Worm (Caenorhabditis elegans): ENCODE measurements around the gene flp-17.

DNA sequence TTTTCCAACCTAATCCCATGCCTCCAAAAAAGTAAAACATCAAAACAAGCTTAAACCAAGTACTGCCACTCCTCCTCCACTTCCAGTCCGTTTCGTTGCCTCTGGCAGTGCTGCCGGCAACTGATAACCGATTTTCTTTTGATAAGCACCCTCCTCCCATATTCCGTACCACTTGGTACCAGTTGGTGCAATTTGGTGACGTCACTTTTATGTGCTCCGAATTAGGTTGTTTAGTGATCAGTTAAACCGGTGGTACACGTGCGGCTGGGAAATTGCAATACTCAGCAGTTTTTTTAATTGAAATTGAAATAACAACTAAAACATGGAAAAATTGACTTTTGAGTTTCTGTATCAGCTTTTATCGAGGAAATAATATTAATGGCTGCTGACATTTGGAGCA lies 17.6 kb downstream of the flp-17 start:
- no peak for TF ChIP-seq W03F9.2 (tag; optimal IDR thresholded peaks at IDR 0.05)
- no peak for TF ChIP-seq him-1 (tag; optimal IDR thresholded peaks at IDR 0.05)

Data from whole organism, L4/young adult.